Fruit fly (Drosophila melanogaster) whole organism, embryonic: Measurements from ENCODE around the gene HP1b.
A peak's percentile ranks its signal among the peaks of the same experiment; 100 is the strongest.

Experiments used
- Atf6 ChIP-seq: fragments of 200-800 bp; sonication (Bioruptor generic); IDR thresholded peaks from 2 replicates; pipeline ENCODE4 v1.3.6; 2022; ENCODE audit warnings: missing biosample characterization, missing genetic modification characterization
- CG1024 ChIP-seq: fragments of 200-800 bp; sonication (Bioruptor generic); IDR thresholded peaks from 2 replicates; pipeline ENCODE4 v1.3.6; 2022; ENCODE audit warnings: missing biosample characterization, missing genetic modification characterization
- CG10366 ChIP-seq: fragments of 200-800 bp; sonication (Bioruptor generic); IDR thresholded peaks from 2 replicates; pipeline ENCODE4 v1.3.6; 2022; ENCODE audit warnings: missing biosample characterization, missing genetic modification characterization
- CG10462 ChIP-seq: fragments of 200-800 bp; sonication (Bioruptor generic); optimal IDR thresholded peaks from 2 replicates; lab custom pipeline; 2016; ENCODE audit warnings: missing biosample characterization, missing genetic modification characterization
- CG10654 ChIP-seq: fragments of 200-800 bp; sonication (Bioruptor generic); optimal IDR thresholded peaks from 2 replicates; lab custom pipeline; 2016; ENCODE audit warnings: missing biosample characterization, missing genetic modification characterization
- CG11695 ChIP-seq: fragments of 200-800 bp; sonication (Bioruptor generic); IDR thresholded peaks from 3 replicates; pipeline ENCODE4 v1.3.6; 2022; ENCODE audit warnings: missing biosample characterization, missing genetic modification characterization
- CG12659 ChIP-seq: fragments of 200-800 bp; sonication (Bioruptor generic); optimal IDR thresholded peaks from 3 replicates; lab custom pipeline; 2017; ENCODE audit warnings: mild to moderate bottlenecking, missing biosample characterization, missing genetic modification reagents, missing genetic modification characterization
- CG12769 ChIP-seq: fragments of 200-800 bp; sonication (Bioruptor generic); optimal IDR thresholded peaks from 2 replicates; lab custom pipeline; 2019; ENCODE audit warnings: missing biosample characterization, mild to moderate bottlenecking, missing genetic modification characterization, moderate library complexity
- CG15269 ChIP-seq: fragments of 200-800 bp; sonication (Bioruptor generic); optimal IDR thresholded peaks from 2 replicates; lab custom pipeline; 2018; ENCODE audit warnings: missing biosample characterization, mild to moderate bottlenecking, missing genetic modification characterization, moderate library complexity
- CG16815 ChIP-seq: fragments of 200-800 bp; sonication (Bioruptor generic); optimal IDR thresholded peaks from 3 replicates; lab custom pipeline; 2017; ENCODE audit warnings: missing biosample characterization, mild to moderate bottlenecking, missing genetic modification characterization
- CG17829 ChIP-seq: fragments of 200-800 bp; optimal IDR thresholded peaks from 2 replicates; lab custom pipeline; 2019; ENCODE audit warnings: missing biosample characterization, mild to moderate bottlenecking, missing genetic modification characterization, moderate library complexity
- CG30403 ChIP-seq: fragments of 200-800 bp; sonication (Bioruptor generic); optimal IDR thresholded peaks from 3 replicates; lab custom pipeline; 2016; ENCODE audit warnings: missing biosample characterization, missing genetic modification characterization
- CG31388 ChIP-seq: fragments of 200-800 bp; sonication (Bioruptor generic); optimal IDR thresholded peaks from 2 replicates; lab custom pipeline; 2016; ENCODE audit warnings: missing biosample characterization, missing genetic modification characterization
- CG32532 ChIP-seq: fragments of 200-800 bp; sonication (Bioruptor generic); IDR thresholded peaks from 2 replicates; pipeline ENCODE4 v1.3.6; 2022; ENCODE audit warnings: missing biosample characterization, missing genetic modification characterization
- CG3407 ChIP-seq: fragments of 200-800 bp; sonication (Bioruptor generic); optimal IDR thresholded peaks from 2 replicates; lab custom pipeline; 2018; ENCODE audit warnings: missing biosample characterization, mild to moderate bottlenecking, missing genetic modification characterization
- CG34422 ChIP-seq: fragments of 200-800 bp; sonication (Bioruptor generic); IDR thresholded peaks from 3 replicates; pipeline ENCODE4 v1.3.6; 2022; ENCODE audit warnings: missing biosample characterization, missing genetic modification characterization
- CG4617 ChIP-seq: fragments of 200-800 bp; sonication (Bioruptor generic); optimal IDR thresholded peaks from 3 replicates; lab custom pipeline; 2016; ENCODE audit warnings: missing biosample characterization, missing genetic modification characterization, borderline replicate concordance
- CG4707 ChIP-seq: fragments of 200-800 bp; sonication (Bioruptor generic); optimal IDR thresholded peaks from 2 replicates; lab custom pipeline; 2018; ENCODE audit warnings: missing biosample characterization, mild to moderate bottlenecking, missing genetic modification characterization, moderate library complexity
- CG4820 ChIP-seq: fragments of 200-800 bp; sonication (Bioruptor generic); optimal IDR thresholded peaks from 3 replicates; lab custom pipeline; 2016; ENCODE audit warnings: missing biosample characterization, missing genetic modification characterization
- CG5245 ChIP-seq: fragments of 200-800 bp; sonication (Bioruptor generic); optimal IDR thresholded peaks from 3 replicates; lab custom pipeline; 2016; ENCODE audit warnings: missing biosample characterization, missing genetic modification characterization
- CG7372 ChIP-seq: fragments of 200-800 bp; sonication (Bioruptor generic); IDR thresholded peaks from 2 replicates; pipeline ENCODE4 v1.3.6; 2022; ENCODE audit warnings: missing biosample characterization, missing genetic modification characterization
- CG7839 ChIP-seq: fragments of 200-800 bp; sonication (Bioruptor generic); optimal IDR thresholded peaks from 3 replicates; lab custom pipeline; 2018; ENCODE audit warnings: missing biosample characterization, mild to moderate bottlenecking, missing genetic modification characterization, moderate library complexity
- CG8478 ChIP-seq: fragments of >200 bp; optimal IDR thresholded peaks from 2 replicates; lab custom pipeline; 2018
- CG8944 ChIP-seq: fragments of 200-800 bp; sonication (Bioruptor generic); optimal IDR thresholded peaks from 3 replicates; lab custom pipeline; 2016; ENCODE audit warnings: missing biosample characterization, missing genetic modification characterization
- CG9817 ChIP-seq: fragments of 200-800 bp; sonication (Bioruptor generic); optimal IDR thresholded peaks from 2 replicates; lab custom pipeline; 2018; ENCODE audit warnings: missing biosample characterization, mild to moderate bottlenecking, missing genetic modification characterization, moderate library complexity
- Dek ChIP-seq: fragments of 200-800 bp; sonication (Bioruptor generic); optimal IDR thresholded peaks from 3 replicates; lab custom pipeline; 2019; ENCODE audit warnings: missing biosample characterization, mild to moderate bottlenecking, missing genetic modification characterization, moderate library complexity
- Doc2 ChIP-seq: fragments of 200-800 bp; sonication (Bioruptor generic); IDR thresholded peaks from 2 replicates; pipeline ENCODE4 v1.3.6; 2022; ENCODE audit warnings: missing biosample characterization, missing genetic modification characterization
- Fer3 ChIP-seq: fragments of 200-800 bp; sonication (Bioruptor generic); optimal IDR thresholded peaks from 2 replicates; lab custom pipeline; 2018; ENCODE audit warnings: missing biosample characterization, mild to moderate bottlenecking, missing genetic modification characterization, moderate library complexity
- HmgZ ChIP-seq: fragments of 200-800 bp; sonication (Bioruptor generic); optimal IDR thresholded peaks from 2 replicates; lab custom pipeline; 2018; ENCODE audit warnings: missing biosample characterization, mild to moderate bottlenecking, missing genetic modification characterization
- Nf-YA ChIP-seq: fragments of 200-800 bp; sonication (Bioruptor generic); IDR thresholded peaks from 2 replicates; pipeline ENCODE4 v1.3.6; 2022; ENCODE audit warnings: missing biosample characterization, missing genetic modification characterization
- Ptx1 ChIP-seq: fragments of 200-800 bp; sonication (Bioruptor generic); IDR thresholded peaks from 2 replicates; pipeline ENCODE4 v1.3.6; 2022; ENCODE audit warnings: missing biosample characterization, missing genetic modification characterization
- Taf1 ChIP-seq: fragments of 200-800 bp; sonication (Bioruptor generic); IDR thresholded peaks from 2 replicates; pipeline ENCODE4 v1.3.6; 2022; ENCODE audit warnings: missing biosample characterization, missing genetic modification characterization
- al ChIP-seq: fragments of 200-800 bp; sonication (Bioruptor generic); IDR thresholded peaks from 2 replicates; pipeline ENCODE4 v1.3.6; 2022; ENCODE audit warnings: missing biosample characterization, missing genetic modification characterization
- ap ChIP-seq: fragments of 200-800 bp; sonication (Bioruptor generic); IDR thresholded peaks from 2 replicates; pipeline ENCODE4 v1.3.6; 2022; ENCODE audit warnings: missing biosample characterization, missing genetic modification characterization
- ci ChIP-seq: fragments of 200-800 bp; sonication (Bioruptor generic); IDR thresholded peaks from 3 replicates; pipeline ENCODE4 v1.3.6; 2022; ENCODE audit warnings: missing biosample characterization, missing genetic modification characterization
- dm ChIP-seq: fragments of 200-800 bp; sonication (Bioruptor generic); optimal IDR thresholded peaks from 3 replicates; lab custom pipeline; 2016; ENCODE audit warnings: missing biosample characterization, missing genetic modification characterization
- dysf ChIP-seq: fragments of 200-800 bp; sonication (Bioruptor generic); IDR thresholded peaks from 3 replicates; pipeline ENCODE4 v1.3.6; 2022; ENCODE audit warnings: missing biosample characterization, missing genetic modification characterization
- gem ChIP-seq: fragments of 200-800 bp; sonication (Bioruptor generic); optimal IDR thresholded peaks from 2 replicates; lab custom pipeline; 2019; ENCODE audit warnings: missing biosample characterization, mild to moderate bottlenecking, missing genetic modification characterization, moderate library complexity
- gfzf ChIP-seq: fragments of 200-800 bp; sonication (Bioruptor generic); optimal IDR thresholded peaks from 2 replicates; lab custom pipeline; 2016; ENCODE audit warnings: missing biosample characterization, mild to moderate bottlenecking, missing genetic modification characterization, moderate library complexity
- grau ChIP-seq: fragments of 200-800 bp; optimal IDR thresholded peaks from 3 replicates; lab custom pipeline; 2019; ENCODE audit warnings: missing biosample characterization, mild to moderate bottlenecking, missing genetic modification characterization, moderate library complexity
- her ChIP-seq: fragments of 200-800 bp; sonication (Bioruptor generic); optimal IDR thresholded peaks from 2 replicates; lab custom pipeline; 2016; ENCODE audit warnings: missing biosample characterization, missing genetic modification characterization
- maf-S ChIP-seq: fragments of 200-800 bp; sonication (Bioruptor generic); optimal IDR thresholded peaks from 2 replicates; lab custom pipeline; 2016; ENCODE audit warnings: missing biosample characterization, missing genetic modification characterization
- nmo ChIP-seq: fragments of 200-800 bp; sonication (Bioruptor generic); optimal IDR thresholded peaks from 2 replicates; lab custom pipeline; 2018; ENCODE audit warnings: missing biosample characterization, mild to moderate bottlenecking, missing genetic modification characterization, moderate library complexity
- otp ChIP-seq: fragments of 200-800 bp; sonication (Bioruptor generic); IDR thresholded peaks from 3 replicates; pipeline ENCODE4, ENCODE4 v1.3.6; 2022; ENCODE audit warnings: missing biosample characterization, missing genetic modification characterization
- pho ChIP-seq: fragments of 200-800 bp; sonication (Bioruptor generic); optimal IDR thresholded peaks from 2 replicates; lab custom pipeline; 2016; ENCODE audit warnings: missing biosample characterization, missing genetic modification characterization
- prd ChIP-seq, 3 experiments: fragments of >200 bp in 2 of 3; fragments of 200-800 bp in 1 of 3; sonication (Bioruptor generic) in 1 of 3; optimal IDR thresholded peaks in 2 of 3; IDR thresholded peaks in 1 of 3; 2 replicates in 2 of 3; 3 replicates in 1 of 3; pipeline versions ENCODE4 v1.3.6 to Lab custom; 2017 to 2022; ENCODE audit warnings: missing biosample characterization in 1 of 3, missing genetic modification characterization in 1 of 3
- sens-2 ChIP-seq: fragments of 200-800 bp; sonication (Bioruptor generic); IDR thresholded peaks from 2 replicates; pipeline ENCODE4 v1.3.6; 2022; ENCODE audit warnings: missing biosample characterization, missing genetic modification characterization
- seq ChIP-seq: fragments of 200-800 bp; sonication (Bioruptor generic); IDR thresholded peaks from 2 replicates; pipeline ENCODE4 v1.3.6; 2022; ENCODE audit warnings: missing biosample characterization, missing genetic modification characterization
- sisA ChIP-seq: fragments of 200-800 bp; sonication (Bioruptor generic); IDR thresholded peaks from 2 replicates; pipeline ENCODE4 v1.3.6; 2022; ENCODE audit warnings: missing biosample characterization, missing genetic modification characterization
- stc ChIP-seq: fragments of 200-800 bp; sonication (Bioruptor generic); IDR thresholded peaks from 2 replicates; pipeline ENCODE4 v1.3.6; 2022; ENCODE audit warnings: missing biosample characterization, missing genetic modification characterization
- tgo ChIP-seq: fragments of 200-800 bp; sonication (Bioruptor generic); IDR thresholded peaks from 3 replicates; pipeline ENCODE4 v1.3.6; 2022; ENCODE audit warnings: missing biosample characterization, missing genetic modification characterization
- yki ChIP-seq: fragments of >200 bp; optimal IDR thresholded peaks from 3 replicates; lab custom pipeline; 2018

HP1b gene

dm6 chrX:9062665-9063064 is 18.2 kb upstream of the HP1b start (continued):
- TF ChIP-seq maf-S (GFP tag; lab: Kevin White, UChicago) (no peak), sisA (GFP tag; lab: Robert Waterston, UW) (peak; percentile 11; the same call in 1 of the 2 replicates), gfzf (GFP tag; lab: Kevin White, UChicago) (no peak), CG10654 (GFP tag; lab: Kevin White, UChicago) (no peak), ci (peak; percentile 62; the same call in 1 of the 3 replicates), CG8478 (no peak), CG10366 (GFP tag; lab: Robert Waterston, UW) (peak; percentile 37; the same call in 1 of the 2 replicates), HmgZ (no peak), prd (optimal IDR thresholded peaks at IDR 0.05; lab: Kevin White, UChicago) (no peak), prd (GFP tag; IDR thresholded peaks at IDR 0.05; lab: Robert Waterston, UW) (peak; percentile 67), CG4820 (GFP tag; lab: Kevin White, UChicago) (no peak), CG12659 (peak; percentile 9), Nf-YA (no peak), dm (GFP tag; lab: Kevin White, UChicago) (no peak), CG10462 (GFP tag; lab: Kevin White, UChicago) (no peak), CG34422 (GFP tag; lab: Robert Waterston, UW) (peak; percentile 41; the same call in 2 of the 3 replicates), tgo (GFP tag; lab: Robert Waterston, UW) (peak; percentile 60), Dek (tag; lab: Kevin White, UChicago) (peak; percentile 10), CG4617 (GFP tag; lab: Kevin White, UChicago) (no peak), dysf (GFP tag; lab: Robert Waterston, UW) (peak; percentile 60; the same call in 1 of the 3 replicates), gem (tag; lab: Kevin White, UChicago) (peak; percentile 53), CG11695 (GFP tag; lab: Robert Waterston, UW) (peak; percentile 38; the same call in 1 of the 3 replicates), Taf1 (GFP tag; lab: Robert Waterston, UW) (no peak), ap (peak; percentile 16; the same call in 1 of the 2 replicates), CG4707 (no peak), CG7372 (GFP tag; lab: Robert Waterston, UW) (0 out of 2 replicates have a peak, but pooled peaks have one; percentile 13), CG16815 (GFP tag; lab: Kevin White, UChicago) (no peak), seq (0 out of 2 replicates have a peak, but pooled peaks have one; percentile 28), CG12769 (tag; lab: Kevin White, UChicago) (peak; percentile 7), CG17829 (tag; lab: Kevin White, UChicago) (peak; percentile 8), stc (GFP tag; lab: Robert Waterston, UW) (0 out of 2 replicates have a peak, but pooled peaks have one; percentile 12), Fer3 (no peak), Atf6 (GFP tag; lab: Robert Waterston, UW) (peak; percentile 53; the same call in 1 of the 2 replicates), yki (lab: Kevin White, UChicago) (no peak), al (GFP tag; lab: Robert Waterston, UW) (peak; percentile 45; the same call in 1 of the 2 replicates), otp (GFP tag; lab: Robert Waterston, UW) (0 out of 3 replicates have a peak, but pooled peaks have one; percentile 14), CG5245 (GFP tag; lab: Kevin White, UChicago) (no peak), Ptx1 (peak; percentile 60), CG9817 (tag; lab: Kevin White, UChicago) (peak; percentile 8), grau (tag; lab: Kevin White, UChicago) (peak; percentile 13), Doc2 (GFP tag; lab: Robert Waterston, UW) (no peak), CG7839 (tag; lab: Kevin White, UChicago) (peak; percentile 54), CG3407 (GFP tag; lab: Kevin White, UChicago) (no peak), CG32532 (GFP tag; lab: Robert Waterston, UW) (peak; percentile 49; the same call in 1 of the 2 replicates), CG31388 (GFP tag; lab: Kevin White, UChicago) (no peak), CG8944 (GFP tag; lab: Kevin White, UChicago) (no peak), CG15269 (tag; lab: Kevin White, UChicago) (peak; percentile 21), pho (GFP tag; lab: Kevin White, UChicago) (no peak), sens-2 (GFP tag; lab: Robert Waterston, UW) (no peak), CG1024 (GFP tag; lab: Robert Waterston, UW) (no peak), her (GFP tag; lab: Kevin White, UChicago) (no peak), CG30403 (peak; percentile 13), nmo (peak; percentile 31)
